Fruit fly (Drosophila melanogaster) whole organism, wandering third instar larva: ENCODE measurements around the gene Srp72.

Source experiments
- Abd-B ChIP-seq: fragments of >200 bp; optimal IDR thresholded peaks from 2 replicates; lab custom pipeline; 2017; ENCODE audit warnings: missing biosample characterization, missing genetic modification characterization
- CG9705 ChIP-seq: fragments of 200-800 bp; sonication (Bioruptor generic); optimal IDR thresholded peaks from 2 replicates; lab custom pipeline; 2018; ENCODE audit warnings: missing biosample characterization, mild to moderate bottlenecking, missing genetic modification characterization
- CrebA ChIP-seq: fragments of 200-800 bp; sonication (Bioruptor generic); optimal IDR thresholded peaks from 2 replicates; lab custom pipeline; 2016; ENCODE audit warnings: missing biosample characterization, mild to moderate bottlenecking, missing genetic modification characterization, borderline replicate concordance
- Dfd ChIP-seq: fragments of >200 bp; optimal IDR thresholded peaks from 2 replicates; lab custom pipeline; 2017; ENCODE audit warnings: missing biosample characterization, missing genetic modification characterization
- GATAd ChIP-seq: sonication (Bioruptor generic); optimal IDR thresholded peaks from 2 replicates; lab custom pipeline; 2016; ENCODE audit warnings: missing biosample characterization, missing genetic modification characterization
- HLH106 ChIP-seq: fragments of 200-800 bp; optimal IDR thresholded peaks from 3 replicates; lab custom pipeline; 2019; ENCODE audit warnings: missing biosample characterization, mild to moderate bottlenecking, missing genetic modification characterization, moderate library complexity
- Hnf4 ChIP-seq: fragments of 200-800 bp; sonication (Bioruptor generic); optimal IDR thresholded peaks from 2 replicates; lab custom pipeline; 2016; ENCODE audit warnings: missing biosample characterization, mild to moderate bottlenecking, missing genetic modification characterization
- Hr78 ChIP-seq: fragments of >200 bp; optimal IDR thresholded peaks from 2 replicates; lab custom pipeline; 2017; ENCODE audit warnings: missing biosample characterization, missing genetic modification characterization
- Hr83 ChIP-seq: fragments of 200-300 bp; sonication (Bioruptor generic); optimal IDR thresholded peaks from 2 replicates; lab custom pipeline; 2016; ENCODE audit warnings: missing biosample characterization, mild to moderate bottlenecking, missing genetic modification characterization, moderate library complexity; ENCODE audit not compliant: poor library complexity, severe bottlenecking
- Mio ChIP-seq: sonication (Bioruptor generic); optimal IDR thresholded peaks from 2 replicates; lab custom pipeline; 2016; ENCODE audit warnings: missing biosample characterization, missing genetic modification characterization
- Myc ChIP-seq: fragments of >200 bp; optimal IDR thresholded peaks from 2 replicates; lab custom pipeline; 2017
- N ChIP-seq: fragments of >200 bp; optimal IDR thresholded peaks from 2 replicates; lab custom pipeline; 2018; ENCODE audit warnings: missing biosample characterization, missing external identifiers, missing genetic modification characterization
- OdsH ChIP-seq: fragments of 200-800 bp; sonication (Bioruptor generic); optimal IDR thresholded peaks from 2 replicates; lab custom pipeline; 2016; ENCODE audit warnings: missing biosample characterization, mild to moderate bottlenecking, missing genetic modification characterization
- Rel ChIP-seq, 2 experiments: fragments of 200-800 bp; sonication (Bioruptor generic) in 1 of 2; optimal IDR thresholded peaks; 2 replicates in 1 of 2; 3 replicates in 1 of 2; lab custom pipeline; 2016 to 2019; ENCODE audit warnings: mild to moderate bottlenecking in 2 of 2, missing biosample characterization in 2 of 2, missing genetic modification characterization in 2 of 2, moderate library complexity in 1 of 2
- Sp1 ChIP-seq: fragments of 200-800 bp; sonication (Bioruptor generic); optimal IDR thresholded peaks from 3 replicates; lab custom pipeline; 2019; ENCODE audit warnings: missing biosample characterization, mild to moderate bottlenecking, missing genetic modification characterization, moderate library complexity
- Vsx2 ChIP-seq: fragments of 200-300, 225-300 bp; sonication (Bioruptor generic); optimal IDR thresholded peaks from 2 replicates; lab custom pipeline; 2018; ENCODE audit warnings: missing biosample characterization, missing genetic modification characterization; ENCODE audit not compliant: partially characterized antibody
- brk ChIP-seq: fragments of 200-800 bp; sonication (Bioruptor generic); optimal IDR thresholded peaks from 2 replicates; lab custom pipeline; 2016; ENCODE audit warnings: missing biosample characterization, mild to moderate bottlenecking, missing genetic modification characterization
- dl ChIP-seq, 2 experiments: fragments of 175-275, 200-275 bp in 1 of 2; fragments of 200-275 bp in 1 of 2; sonication (Bioruptor generic); optimal IDR thresholded peaks; lab custom pipeline; 2018; ENCODE audit warnings: mild to moderate bottlenecking in 2 of 2, missing biosample characterization in 2 of 2, missing genetic modification characterization in 2 of 2, moderate library complexity in 2 of 2; ENCODE audit not compliant: partially characterized antibody in 2 of 2, insufficient read depth in 1 of 2
- dmrt93B ChIP-seq: fragments of 200-800 bp; sonication (Bioruptor generic); optimal IDR thresholded peaks from 2 replicates; lab custom pipeline; 2018; ENCODE audit warnings: missing biosample characterization, mild to moderate bottlenecking, missing genetic modification characterization
- dsf ChIP-seq: sonication (Bioruptor generic); optimal IDR thresholded peaks from 2 replicates; lab custom pipeline; 2016; ENCODE audit warnings: missing biosample characterization, missing genetic modification characterization, borderline replicate concordance
- ey ChIP-seq: fragments of 200-800 bp; sonication (Bioruptor generic); optimal IDR thresholded peaks from 2 replicates; lab custom pipeline; 2016; ENCODE audit warnings: missing biosample characterization, missing genetic modification characterization
- foxo ChIP-seq, 2 experiments: fragments of 200-800 bp; sonication (Bioruptor generic); optimal IDR thresholded peaks; 2 replicates in 1 of 2; 3 replicates in 1 of 2; lab custom pipeline; 2016 to 2017; ENCODE audit warnings: missing biosample characterization in 2 of 2, missing genetic modification characterization in 2 of 2
- fru ChIP-seq: fragments of 200-800 bp; sonication (Bioruptor generic); optimal IDR thresholded peaks from 3 replicates; lab custom pipeline; 2016; ENCODE audit warnings: missing biosample characterization, mild to moderate bottlenecking, missing genetic modification characterization
- jim ChIP-seq: fragments of 175-275, 200-325 bp; sonication (Bioruptor generic); optimal IDR thresholded peaks from 2 replicates; lab custom pipeline; 2016; ENCODE audit warnings: missing biosample characterization, mild to moderate bottlenecking, missing genetic modification characterization
- lola ChIP-seq: fragments of >200 bp; optimal IDR thresholded peaks from 2 replicates; lab custom pipeline; 2017; ENCODE audit warnings: missing biosample characterization, missing genetic modification characterization
- pan ChIP-seq: fragments of >200 bp; optimal IDR thresholded peaks from 2 replicates; lab custom pipeline; 2017
- psq ChIP-seq: fragments of 200-800 bp; sonication (Bioruptor generic); optimal IDR thresholded peaks from 3 replicates; lab custom pipeline; 2017; ENCODE audit warnings: missing biosample characterization, mild to moderate bottlenecking, missing genetic modification characterization, moderate library complexity
- rgr ChIP-seq: fragments of 200-800 bp; sonication (Bioruptor generic); optimal IDR thresholded peaks from 3 replicates; lab custom pipeline; 2016; ENCODE audit warnings: missing biosample characterization, mild to moderate bottlenecking, missing genetic modification characterization
- sage ChIP-seq: fragments of 200-800 bp; sonication (Bioruptor generic); optimal IDR thresholded peaks from 2 replicates; lab custom pipeline; 2016; ENCODE audit warnings: missing biosample characterization, mild to moderate bottlenecking, missing genetic modification characterization
- sv ChIP-seq: fragments of 200-800 bp; sonication (Bioruptor generic); optimal IDR thresholded peaks from 3 replicates; lab custom pipeline; 2016; ENCODE audit warnings: missing biosample characterization, missing genetic modification characterization
- tai ChIP-seq: sonication (Bioruptor generic); optimal IDR thresholded peaks from 2 replicates; lab custom pipeline; 2016; ENCODE audit warnings: missing biosample characterization, missing genetic modification characterization
- usp ChIP-seq: fragments of >200 bp; optimal IDR thresholded peaks from 2 replicates; lab custom pipeline; 2017; ENCODE audit warnings: missing biosample characterization, missing genetic modification characterization
- woc ChIP-seq: sonication (Bioruptor generic); optimal IDR thresholded peaks from 2 replicates; lab custom pipeline; 2016; ENCODE audit warnings: missing biosample characterization, mild to moderate bottlenecking, missing genetic modification characterization

The Srp72 gene

DNA sequence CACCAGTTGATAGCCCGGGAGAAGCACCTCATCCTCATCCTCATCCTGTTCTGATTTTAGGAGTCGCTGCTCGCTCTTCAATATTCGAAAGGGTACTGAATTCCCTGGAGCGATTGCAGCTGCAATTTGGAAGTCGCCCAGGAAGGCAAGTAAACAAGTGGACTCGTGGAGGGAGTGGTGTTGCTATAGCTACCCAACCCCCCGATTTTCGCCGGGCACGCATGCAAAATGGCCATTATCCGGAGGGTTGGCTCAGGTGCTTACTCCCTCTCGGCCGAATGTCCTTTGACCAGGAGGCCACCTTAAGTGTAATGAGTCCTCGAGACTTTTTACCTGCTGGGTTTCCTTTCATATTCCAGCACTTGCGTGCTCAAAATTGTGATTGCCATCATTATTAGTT is 28.3 kb downstream of the Srp72 start, which contains the start of gene CG15923:
CG15923 (minus strand) TSS at position 101 of the 400 bp plus-strand sequence.
- TF ChIP-seq usp (GFP tag; lab: Kevin White, UChicago) (no peak), Vsx2 (no peak), Myc (lab: Kevin White, UChicago) (no peak), CrebA (GFP tag; lab: Kevin White, UChicago) (no peak), ey (no peak), pan (lab: Kevin White, UChicago) (no peak), Hnf4 (GFP tag; lab: Kevin White, UChicago) (no peak), Abd-B (GFP tag; lab: Kevin White, UChicago) (no peak), dmrt93B (GFP tag; lab: Kevin White, UChicago) (no peak), sage (GFP tag; lab: Kevin White, UChicago) (no peak), HLH106 (tag; lab: Kevin White, UChicago) (no peak), Hr78 (GFP tag; lab: Kevin White, UChicago) (no peak), GATAd (GFP tag; lab: Kevin White, UChicago) (no peak), jim (GFP tag; lab: Kevin White, UChicago) (no peak)
- TF ChIP-seq, all 38 proteins: peak for 0

DNA sequence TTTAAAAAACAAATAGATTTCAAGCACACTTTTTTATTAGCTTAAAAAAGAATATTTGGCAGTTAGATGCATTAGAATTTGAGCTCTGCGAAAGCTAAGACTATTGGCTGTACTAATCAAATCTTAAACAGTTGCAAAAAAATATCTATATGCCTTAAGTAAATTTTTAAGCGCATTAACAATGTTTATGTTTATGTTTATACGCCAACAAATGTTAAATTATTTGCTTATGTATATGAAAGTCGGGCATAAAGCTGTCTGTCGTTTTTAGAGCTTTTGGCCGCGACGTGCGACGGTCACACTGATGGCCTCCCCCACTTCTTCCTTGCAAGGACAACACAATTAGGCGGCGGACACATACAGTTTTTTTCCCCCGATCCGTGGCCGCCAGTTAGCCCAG is 29.1 kb downstream of the Srp72 start, which contains the start of gene CG5466:
CG5466 (plus strand) TSS at position 301 of the 400 bp plus-strand sequence.
- no peak for TF ChIP-seq GATAd (GFP tag; lab: Kevin White, UChicago)
- no peak for TF ChIP-seq ey
- no peak for TF ChIP-seq Rel (GFP tag; optimal IDR thresholded peaks at IDR 0.05; lab: Kevin White, UChicago)
- TF ChIP-seq Rel (tag; optimal IDR thresholded peaks at IDR 0.05; lab: Kevin White, UChicago) = no peak
- no peak for TF ChIP-seq N (GFP tag; lab: Kevin White, UChicago)
- no peak for TF ChIP-seq HLH106 (tag; lab: Kevin White, UChicago)
- TF ChIP-seq usp (GFP tag; lab: Kevin White, UChicago) = no peak
- TF ChIP-seq Hr83 (GFP tag; lab: Kevin White, UChicago) = no peak
- no peak for TF ChIP-seq CG9705
- no peak for TF ChIP-seq Sp1
- no peak for TF ChIP-seq OdsH
- TF ChIP-seq brk (GFP tag; lab: Kevin White, UChicago) = no peak
- no peak for TF ChIP-seq tai (GFP tag; lab: Kevin White, UChicago)
- no peak for TF ChIP-seq pan (lab: Kevin White, UChicago)
- no peak for TF ChIP-seq foxo (GFP tag; optimal IDR thresholded peaks at IDR 0.05; lab: Kevin White, UChicago)
- no peak for TF ChIP-seq sage (GFP tag; lab: Kevin White, UChicago)

DNA sequence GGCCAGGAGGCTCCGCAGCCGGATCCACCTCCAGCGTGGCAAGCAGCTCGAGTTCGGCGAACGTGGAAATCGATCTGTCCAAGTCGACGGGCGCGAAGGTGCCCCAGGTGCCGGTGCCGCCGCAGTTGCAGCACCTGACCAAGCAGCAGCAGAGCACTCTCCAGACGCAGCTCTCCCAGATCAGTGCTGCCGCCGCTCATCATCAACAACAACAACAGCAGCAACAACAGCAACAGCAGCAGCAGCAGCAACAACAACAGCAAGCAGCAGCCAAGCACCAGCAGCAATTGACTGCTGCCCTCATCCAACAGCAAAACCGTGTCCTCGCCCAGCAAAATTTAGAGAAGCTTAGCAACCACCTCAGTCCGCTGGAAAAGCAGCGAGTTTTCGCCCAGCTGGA is 30.4 kb downstream of the Srp72 start:
- TF ChIP-seq CrebA (GFP tag; lab: Kevin White, UChicago) (no peak), dl (GFP tag; optimal IDR thresholded peaks at IDR 0.05; lab: Kevin White, UChicago; ENCODE audit: insufficient read depth in 1 of 2, partially characterized antibody in 2 of 2) (no peak), lola (GFP tag; lab: Kevin White, UChicago) (no peak), Dfd (GFP tag; lab: Kevin White, UChicago) (peak; percentile 62), HLH106 (tag; lab: Kevin White, UChicago) (no peak)
- TF ChIP-seq, all 38 proteins: peak for 1

DNA sequence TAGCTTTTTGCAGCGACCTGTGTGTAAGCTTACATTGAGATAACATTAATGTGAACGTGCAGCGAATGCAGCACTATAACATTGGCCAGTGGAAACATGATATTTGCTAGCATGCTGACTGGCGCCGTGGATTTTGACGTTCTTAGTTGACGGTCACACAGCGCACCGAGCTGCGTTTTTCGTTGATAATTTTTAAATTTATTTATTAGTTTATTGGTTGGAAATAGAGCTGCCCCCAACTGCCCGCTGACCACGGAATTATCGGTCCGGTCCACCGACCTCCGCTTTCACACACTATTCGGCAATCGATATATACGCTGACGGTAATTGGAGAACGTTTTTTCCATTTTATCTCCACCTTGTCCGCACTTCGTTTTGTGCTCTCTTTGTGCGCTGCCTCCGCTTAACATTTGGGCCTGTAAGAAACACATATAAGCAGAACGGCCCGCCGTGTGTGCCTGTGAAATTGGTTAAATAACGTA is 33.3 kb downstream of the Srp72 start, which contains the start of gene H:
H (plus strand) TSS at position 134 of the 482 bp plus-strand sequence.
- TF ChIP-seq psq (GFP tag; lab: Kevin White, UChicago) (peak; percentile 77), brk (GFP tag; lab: Kevin White, UChicago) (no peak), fru (GFP tag; lab: Kevin White, UChicago) (no peak), dsf (GFP tag; lab: Kevin White, UChicago) (no peak), Rel (GFP tag; optimal IDR thresholded peaks at IDR 0.05; lab: Kevin White, UChicago) (no peak), Rel (tag; optimal IDR thresholded peaks at IDR 0.05; lab: Kevin White, UChicago) (no peak), Hr83 (GFP tag; lab: Kevin White, UChicago) (no peak), Hnf4 (GFP tag; lab: Kevin White, UChicago) (no peak), ey (no peak), jim (GFP tag; lab: Kevin White, UChicago) (no peak), Sp1 (no peak), rgr (GFP tag; lab: Kevin White, UChicago) (no peak), Hr78 (GFP tag; lab: Kevin White, UChicago) (peak; percentile 60), lola (GFP tag; lab: Kevin White, UChicago) (no peak), CrebA (GFP tag; lab: Kevin White, UChicago) (no peak), woc (GFP tag; lab: Kevin White, UChicago) (no peak), GATAd (GFP tag; lab: Kevin White, UChicago) (no peak), Myc (lab: Kevin White, UChicago) (no peak), OdsH (no peak), Mio (no peak), sv (GFP tag; lab: Kevin White, UChicago) (no peak), N (GFP tag; lab: Kevin White, UChicago) (peak; percentile 94), Abd-B (GFP tag; lab: Kevin White, UChicago) (peak; percentile 49), dl (GFP tag; optimal IDR thresholded peaks at IDR 0.05; lab: Kevin White, UChicago; ENCODE audit: insufficient read depth in 1 of 2, partially characterized antibody in 2 of 2) (no peak), pan (lab: Kevin White, UChicago) (no peak), dmrt93B (GFP tag; lab: Kevin White, UChicago) (no peak), Dfd (GFP tag; lab: Kevin White, UChicago) (no peak), tai (GFP tag; lab: Kevin White, UChicago) (no peak), HLH106 (tag; lab: Kevin White, UChicago) (no peak), foxo (GFP tag; optimal IDR thresholded peaks at IDR 0.05; lab: Kevin White, UChicago) (no peak)
